Fruit fly (Drosophila melanogaster) whole organism, embryonic: Measurements from ENCODE around the gene CG2006.

Experiments used
- Awh ChIP-seq: fragments of 200-800 bp; sonication (Bioruptor generic); IDR thresholded peaks from 2 replicates; pipeline ENCODE4, ENCODE4 v1.3.6; 2022; ENCODE audit warnings: missing biosample characterization, missing genetic modification characterization
- CG10366 ChIP-seq: fragments of 200-800 bp; sonication (Bioruptor generic); IDR thresholded peaks from 2 replicates; pipeline ENCODE4 v1.3.6; 2022; ENCODE audit warnings: missing biosample characterization, missing genetic modification characterization
- CG10959 ChIP-seq: fragments of 200-800 bp; sonication (Bioruptor generic); IDR thresholded peaks from 2 replicates; pipeline ENCODE4 v1.3.6; 2022; ENCODE audit warnings: missing biosample characterization, missing genetic modification characterization
- CG11456 ChIP-seq: fragments of 200-800 bp; sonication (Bioruptor generic); IDR thresholded peaks from 3 replicates; pipeline ENCODE4 v1.3.6; 2022; ENCODE audit warnings: missing biosample characterization, missing genetic modification characterization
- CG11504 ChIP-seq: fragments of 200-800 bp; sonication (Bioruptor generic); optimal IDR thresholded peaks from 3 replicates; lab custom pipeline; 2019; ENCODE audit warnings: missing biosample characterization, mild to moderate bottlenecking, missing genetic modification characterization, moderate library complexity
- CG12219 ChIP-seq: fragments of 200-800 bp; sonication (Bioruptor generic); optimal IDR thresholded peaks from 3 replicates; lab custom pipeline; 2018; ENCODE audit warnings: missing biosample characterization, mild to moderate bottlenecking, missing genetic modification characterization
- CG13894 ChIP-seq: fragments of 200-800 bp; sonication (Bioruptor generic); optimal IDR thresholded peaks from 3 replicates; lab custom pipeline; 2018; ENCODE audit warnings: missing biosample characterization, mild to moderate bottlenecking, missing genetic modification characterization, moderate library complexity
- CG14441 ChIP-seq: fragments of 200-800 bp; sonication (Bioruptor generic); IDR thresholded peaks from 2 replicates; pipeline ENCODE4 v1.3.6; 2022; ENCODE audit warnings: missing biosample characterization, missing genetic modification characterization
- CG14860 ChIP-seq: fragments of 200-800 bp; sonication (Bioruptor generic); IDR thresholded peaks from 3 replicates; pipeline ENCODE4 v1.3.6; 2022; ENCODE audit warnings: missing biosample characterization, missing genetic modification characterization; ENCODE audit not compliant: partially characterized antibody
- CG17361 ChIP-seq: fragments of 200-800 bp; sonication (Bioruptor generic); IDR thresholded peaks from 3 replicates; pipeline ENCODE4 v1.3.6; 2022; ENCODE audit warnings: missing biosample characterization, missing genetic modification characterization
- CG17829 ChIP-seq: fragments of 200-800 bp; optimal IDR thresholded peaks from 2 replicates; lab custom pipeline; 2019; ENCODE audit warnings: missing biosample characterization, mild to moderate bottlenecking, missing genetic modification characterization, moderate library complexity
- CG1792 ChIP-seq: fragments of 200-800 bp; sonication (Bioruptor generic); optimal IDR thresholded peaks from 2 replicates; lab custom pipeline; 2016; ENCODE audit warnings: missing biosample characterization, missing genetic modification characterization
- CG18262 ChIP-seq: fragments of 200-800 bp; optimal IDR thresholded peaks from 3 replicates; lab custom pipeline; 2019; ENCODE audit warnings: missing biosample characterization, mild to moderate bottlenecking, missing genetic modification characterization, moderate library complexity
- CG18599 ChIP-seq: fragments of 200-800 bp; sonication (Bioruptor generic); optimal IDR thresholded peaks from 3 replicates; lab custom pipeline; 2017; ENCODE audit warnings: missing biosample characterization, missing genetic modification characterization, mild to moderate bottlenecking, moderate library complexity, missing genetic modification reagents
- CG3407 ChIP-seq: fragments of 200-800 bp; sonication (Bioruptor generic); optimal IDR thresholded peaks from 2 replicates; lab custom pipeline; 2018; ENCODE audit warnings: missing biosample characterization, mild to moderate bottlenecking, missing genetic modification characterization
- CG4424 ChIP-seq: fragments of 200-800 bp; sonication (Bioruptor generic); optimal IDR thresholded peaks from 3 replicates; lab custom pipeline; 2016; ENCODE audit warnings: missing biosample characterization, missing genetic modification characterization
- CG7839 ChIP-seq: fragments of 200-800 bp; sonication (Bioruptor generic); optimal IDR thresholded peaks from 3 replicates; lab custom pipeline; 2018; ENCODE audit warnings: missing biosample characterization, mild to moderate bottlenecking, missing genetic modification characterization, moderate library complexity
- CG7928 ChIP-seq: fragments of 200-800 bp; sonication (Bioruptor generic); optimal IDR thresholded peaks from 2 replicates; lab custom pipeline; 2017; ENCODE audit warnings: missing biosample characterization, mild to moderate bottlenecking, missing genetic modification characterization
- CG8944 ChIP-seq: fragments of 200-800 bp; sonication (Bioruptor generic); optimal IDR thresholded peaks from 3 replicates; lab custom pipeline; 2016; ENCODE audit warnings: missing biosample characterization, missing genetic modification characterization
- Dad ChIP-seq: fragments of 200-800 bp; sonication (Bioruptor generic); optimal IDR thresholded peaks from 3 replicates; lab custom pipeline; 2016; ENCODE audit warnings: missing biosample characterization, missing genetic modification characterization
- Fer2 ChIP-seq: fragments of 200-800 bp; sonication (Bioruptor generic); optimal IDR thresholded peaks from 2 replicates; lab custom pipeline; 2018; ENCODE audit warnings: missing biosample characterization, mild to moderate bottlenecking, missing genetic modification characterization, moderate library complexity
- Lpt ChIP-seq: fragments of >200 bp; optimal IDR thresholded peaks from 2 replicates; lab custom pipeline; 2018; ENCODE audit warnings: missing biosample characterization, missing genetic modification characterization
- Rfx ChIP-seq: fragments of 200-800 bp; sonication (Bioruptor generic); IDR thresholded peaks from 2 replicates; pipeline ENCODE4 v1.3.6; 2022; ENCODE audit warnings: missing biosample characterization, missing genetic modification characterization
- Rx ChIP-seq: fragments of 200-800 bp; sonication (Bioruptor generic); IDR thresholded peaks from 2 replicates; pipeline ENCODE4 v1.3.6; 2022; ENCODE audit warnings: missing biosample characterization, missing genetic modification characterization
- Scr ChIP-seq: fragments of 200-800 bp; sonication (Bioruptor generic); IDR thresholded peaks from 2 replicates; pipeline ENCODE4 v1.3.6; 2022; ENCODE audit warnings: missing biosample characterization, missing genetic modification characterization; ENCODE audit not compliant: partially characterized antibody
- Tbp ChIP-seq: fragments of >200 bp; optimal IDR thresholded peaks from 2 replicates; lab custom pipeline; 2018; ENCODE audit warnings: missing biosample characterization, missing genetic modification characterization
- Usf ChIP-seq: fragments of 200-800 bp; sonication (Bioruptor generic); optimal IDR thresholded peaks from 2 replicates; lab custom pipeline; 2017; ENCODE audit warnings: missing genotype, missing biosample characterization, missing genetic modification characterization
- Xrp1 ChIP-seq: fragments of 200-800 bp; sonication (Bioruptor generic); IDR thresholded peaks from 2 replicates; pipeline ENCODE4 v1.3.6; 2022; ENCODE audit warnings: missing biosample characterization, missing genetic modification characterization
- al ChIP-seq: fragments of 200-800 bp; sonication (Bioruptor generic); IDR thresholded peaks from 2 replicates; pipeline ENCODE4 v1.3.6; 2022; ENCODE audit warnings: missing biosample characterization, missing genetic modification characterization
- bbx ChIP-seq: fragments of 200-800 bp; sonication (Bioruptor generic); IDR thresholded peaks from 2 replicates; pipeline ENCODE4 v1.3.6; 2022; ENCODE audit warnings: missing biosample characterization, missing genetic modification characterization; ENCODE audit not compliant: partially characterized antibody
- bowl ChIP-seq: fragments of 200-800 bp; sonication (Bioruptor generic); IDR thresholded peaks from 2 replicates; pipeline ENCODE4 v1.3.6; 2022; ENCODE audit warnings: missing biosample characterization, missing genetic modification characterization
- bsh ChIP-seq, 2 experiments: fragments of 200-800 bp; sonication (Bioruptor generic); optimal IDR thresholded peaks; 2 replicates each; lab custom pipeline; 2017 to 2018; ENCODE audit warnings: mild to moderate bottlenecking in 2 of 2, missing biosample characterization in 2 of 2, missing genetic modification characterization in 2 of 2, moderate library complexity in 1 of 2
- cato ChIP-seq: fragments of 200-800 bp; sonication (Bioruptor generic); optimal IDR thresholded peaks from 2 replicates; lab custom pipeline; 2016; ENCODE audit warnings: missing biosample characterization, missing genetic modification characterization, borderline replicate concordance
- chif ChIP-seq, 2 experiments: fragments of 200-800 bp; sonication (Bioruptor generic); optimal IDR thresholded peaks; 3 replicates each; lab custom pipeline; 2016; ENCODE audit warnings: missing biosample characterization in 2 of 2, missing genetic modification characterization in 2 of 2
- chinmo ChIP-seq: fragments of 200-800 bp; sonication (Bioruptor generic); IDR thresholded peaks from 4 replicates; pipeline ENCODE4 v1.3.6; 2022; ENCODE audit warnings: missing biosample characterization, missing genetic modification characterization; ENCODE audit not compliant: partially characterized antibody
- dmrt99B ChIP-seq: fragments of 200-800 bp; sonication (Bioruptor generic); optimal IDR thresholded peaks from 2 replicates; lab custom pipeline; 2018; ENCODE audit warnings: missing biosample characterization, mild to moderate bottlenecking, missing genetic modification characterization, moderate library complexity
- ewg ChIP-seq: fragments of 200-800 bp; sonication (Bioruptor generic); optimal IDR thresholded peaks from 3 replicates; lab custom pipeline; 2017; ENCODE audit warnings: mild to moderate bottlenecking, missing biosample characterization, missing genetic modification reagents, missing genetic modification characterization
- hkb ChIP-seq, 2 experiments: fragments of 200-800 bp in 1 of 2; fragments of >200 bp in 1 of 2; sonication (Bioruptor generic) in 1 of 2; IDR thresholded peaks in 1 of 2; optimal IDR thresholded peaks in 1 of 2; 2 replicates each; pipeline versions ENCODE4 v1.3.6 to Lab custom; 2017 to 2022; ENCODE audit warnings: missing biosample characterization in 1 of 2, missing genetic modification characterization in 1 of 2
- hth ChIP-seq: fragments of >200 bp; optimal IDR thresholded peaks from 2 replicates; lab custom pipeline; 2017; ENCODE audit warnings: inconsistent platforms
- kay ChIP-seq: fragments of 200-800 bp; sonication (Bioruptor generic); optimal IDR thresholded peaks from 2 replicates; lab custom pipeline; 2016; ENCODE audit warnings: missing biosample characterization, missing genetic modification characterization
- luna ChIP-seq: fragments of 200-800 bp; sonication (Bioruptor generic); optimal IDR thresholded peaks from 2 replicates; lab custom pipeline; 2016; ENCODE audit warnings: missing biosample characterization, missing genetic modification characterization
- otp ChIP-seq: fragments of 200-800 bp; sonication (Bioruptor generic); IDR thresholded peaks from 3 replicates; pipeline ENCODE4, ENCODE4 v1.3.6; 2022; ENCODE audit warnings: missing biosample characterization, missing genetic modification characterization
- p53 ChIP-seq: fragments of 200-800 bp; sonication (Bioruptor generic); optimal IDR thresholded peaks from 2 replicates; lab custom pipeline; 2016; ENCODE audit warnings: missing biosample characterization, missing genetic modification characterization
- pnt ChIP-seq: fragments of 200-800 bp; sonication (Bioruptor generic); optimal IDR thresholded peaks from 3 replicates; lab custom pipeline; 2016; ENCODE audit warnings: missing biosample characterization, missing genetic modification characterization
- prd ChIP-seq, 3 experiments: fragments of >200 bp in 2 of 3; fragments of 200-800 bp in 1 of 3; sonication (Bioruptor generic) in 1 of 3; optimal IDR thresholded peaks in 2 of 3; IDR thresholded peaks in 1 of 3; 2 replicates in 2 of 3; 3 replicates in 1 of 3; pipeline versions ENCODE4 v1.3.6 to Lab custom; 2017 to 2022; ENCODE audit warnings: missing biosample characterization in 1 of 3, missing genetic modification characterization in 1 of 3
- pros ChIP-seq: fragments of 200-800 bp; sonication (Bioruptor generic); optimal IDR thresholded peaks from 3 replicates; lab custom pipeline; 2019; ENCODE audit warnings: missing biosample characterization, mild to moderate bottlenecking, missing genetic modification characterization, moderate library complexity
- row ChIP-seq: fragments of 200-800 bp; sonication (Bioruptor generic); IDR thresholded peaks from 3 replicates; pipeline ENCODE4 v1.3.6; 2022; ENCODE audit warnings: missing biosample characterization, missing genetic modification characterization
- slou ChIP-seq: fragments of 200-800 bp; sonication (Bioruptor generic); optimal IDR thresholded peaks from 3 replicates; lab custom pipeline; 2016; ENCODE audit warnings: missing biosample characterization, missing genetic modification characterization
- twi ChIP-seq: fragments of 200-800 bp; optimal IDR thresholded peaks from 2 replicates; lab custom pipeline; 2019; ENCODE audit warnings: missing biosample characterization, mild to moderate bottlenecking, missing genetic modification characterization, moderate library complexity
- tx ChIP-seq: fragments of 200-800 bp; sonication (Bioruptor generic); optimal IDR thresholded peaks from 2 replicates; lab custom pipeline; 2016; ENCODE audit warnings: missing biosample characterization, missing genetic modification characterization

The CG2006 gene

DNA sequence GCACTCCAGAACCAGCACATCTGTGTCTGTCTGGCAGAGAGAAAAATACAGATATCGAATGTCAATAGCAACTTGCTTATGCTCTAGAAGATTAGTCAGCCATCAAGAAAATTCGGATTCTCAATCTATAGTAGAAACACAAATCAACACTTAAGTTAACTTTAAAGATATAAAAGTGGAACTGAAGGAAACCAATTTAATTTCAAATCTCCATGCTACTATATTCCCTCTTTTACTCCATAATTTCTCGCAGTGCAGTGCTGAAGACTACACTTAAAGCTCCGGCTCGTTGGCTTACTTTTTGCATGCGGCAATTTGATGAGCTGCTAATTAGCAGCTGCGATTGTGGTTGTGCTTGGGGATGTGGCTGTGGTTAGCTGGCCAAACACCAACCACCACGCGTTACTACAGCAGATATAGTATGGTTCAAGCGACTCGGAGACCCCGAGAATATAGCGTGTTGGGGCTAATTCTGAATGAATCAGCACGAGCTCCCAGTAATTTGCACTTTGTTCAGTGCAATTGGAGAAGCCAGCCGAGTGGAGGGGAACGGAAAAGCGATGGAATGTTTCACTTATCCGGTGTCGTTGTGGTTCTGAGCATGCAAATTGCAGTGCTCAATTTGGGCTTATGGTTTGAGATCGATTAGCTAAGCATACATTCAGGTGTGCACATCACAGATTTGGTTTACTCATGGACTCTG, 28.9 kb upstream of the CG2006 start (continued):
- TF ChIP-seq CG10959 (GFP tag; lab: Robert Waterston, UW) = no peak
- peak; percentile 3 for TF ChIP-seq CG7839 (tag; lab: Kevin White, UChicago)
- no peak for TF ChIP-seq CG14860 (GFP tag; lab: Robert Waterston, UW)
- TF ChIP-seq slou (GFP tag; lab: Kevin White, UChicago) = no peak
- peak; percentile 24 for TF ChIP-seq CG17829
- TF ChIP-seq chinmo = no peak
- TF ChIP-seq CG4424 (GFP tag; lab: Kevin White, UChicago) = no peak
- TF ChIP-seq prd (optimal IDR thresholded peaks at IDR 0.05; lab: Kevin White, UChicago) = no peak
- TF ChIP-seq prd (GFP tag; IDR thresholded peaks at IDR 0.05; lab: Robert Waterston, UW) = peak; percentile 21; the same call in 1 of the 3 replicates
- TF ChIP-seq p53 (GFP tag; lab: Kevin White, UChicago) = no peak
- no peak for TF ChIP-seq Lpt (GFP tag; lab: Kevin White, UChicago)
- peak; percentile 25; the same call in 1 of the 2 replicates for TF ChIP-seq Xrp1 (GFP tag; lab: Robert Waterston, UW)
- TF ChIP-seq Scr = no peak
- TF ChIP-seq Awh (GFP tag; lab: Robert Waterston, UW) = no peak
- TF ChIP-seq otp (GFP tag; lab: Robert Waterston, UW) = no peak
- peak; percentile 56; the same call in 2 of the 3 replicates for TF ChIP-seq CG17361 (GFP tag; lab: Robert Waterston, UW)
- no peak for TF ChIP-seq tx (GFP tag; lab: Kevin White, UChicago)
- peak; percentile 9 for TF ChIP-seq CG11504 (tag; lab: Kevin White, UChicago)
- TF ChIP-seq chif (GFP tag; optimal IDR thresholded peaks at IDR 0.05; lab: Kevin White, UChicago) = no peak
- TF ChIP-seq ewg (GFP tag; lab: Kevin White, UChicago) = no peak
- TF ChIP-seq dmrt99B = peak; percentile 15
- peak; percentile 86 for TF ChIP-seq twi (tag; lab: Kevin White, UChicago)
- no peak for TF ChIP-seq pros (GFP tag; lab: Kevin White, UChicago)
- no peak for TF ChIP-seq CG11456 (GFP tag; lab: Robert Waterston, UW)
- TF ChIP-seq Rx (GFP tag; lab: Robert Waterston, UW) = no peak
- no peak for TF ChIP-seq kay (GFP tag; lab: Kevin White, UChicago)
- no peak for TF ChIP-seq bsh (GFP tag; optimal IDR thresholded peaks at IDR 0.05; lab: Kevin White, UChicago)
- TF ChIP-seq row (GFP tag; lab: Robert Waterston, UW) = 0 out of 3 replicates have a peak, but pooled peaks have one; percentile 10
- no peak for TF ChIP-seq pnt (GFP tag; lab: Kevin White, UChicago)
- TF ChIP-seq Tbp (GFP tag; lab: Kevin White, UChicago) = no peak
- TF ChIP-seq CG12219 = no peak
- no peak for TF ChIP-seq bbx (GFP tag; lab: Robert Waterston, UW)
- TF ChIP-seq bowl (GFP tag; lab: Robert Waterston, UW) = no peak
- TF ChIP-seq CG18262 (tag; lab: Kevin White, UChicago) = peak; percentile 51
- TF ChIP-seq CG1792 (GFP tag; lab: Kevin White, UChicago) = no peak

DNA sequence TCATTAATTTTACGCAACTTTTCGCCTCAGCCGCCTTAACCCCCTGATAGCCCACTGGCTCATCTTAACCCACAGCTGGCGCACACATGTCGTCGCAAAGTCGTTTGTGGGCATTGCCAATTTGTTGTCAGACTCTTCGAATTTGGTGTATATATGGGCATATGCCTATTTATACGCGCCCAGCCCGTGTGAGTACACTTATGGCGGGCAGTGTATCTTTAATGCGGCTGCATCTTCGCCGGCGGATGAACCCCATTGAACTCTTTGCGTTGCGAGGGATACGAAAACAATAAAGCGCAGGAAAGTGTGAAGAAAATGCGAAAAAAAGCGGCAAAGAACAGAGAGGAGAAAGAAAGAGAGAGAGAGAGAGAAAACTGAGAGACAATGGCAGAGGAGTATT, 28.2 kb upstream of the CG2006 start:
- no peak for TF ChIP-seq CG7928 (GFP tag; lab: Kevin White, UChicago)
- no peak for TF ChIP-seq CG13894 (tag; lab: Kevin White, UChicago)
- TF ChIP-seq luna = no peak
- no peak for TF ChIP-seq CG8944 (GFP tag; lab: Kevin White, UChicago)
- no peak for TF ChIP-seq CG10366 (GFP tag; lab: Robert Waterston, UW)
- TF ChIP-seq al = no peak
- no peak for TF ChIP-seq Dad (GFP tag; lab: Kevin White, UChicago)
- TF ChIP-seq CG3407 = no peak
- TF ChIP-seq CG14441 (GFP tag; lab: Robert Waterston, UW) = no peak
- TF ChIP-seq Fer2 = no peak
- TF ChIP-seq row (GFP tag; lab: Robert Waterston, UW) = peak; percentile 21; the same call in 2 of the 3 replicates
- TF ChIP-seq Usf (GFP tag; lab: Kevin White, UChicago) = no peak
- no peak for TF ChIP-seq cato (GFP tag; lab: Kevin White, UChicago)
- peak; percentile 23; the same call in 1 of the 2 replicates for TF ChIP-seq Rfx (GFP tag; lab: Robert Waterston, UW)
- no peak for TF ChIP-seq hkb (optimal IDR thresholded peaks at IDR 0.05; lab: Kevin White, UChicago)
- no peak for TF ChIP-seq hkb (GFP tag; IDR thresholded peaks at IDR 0.05; lab: Robert Waterston, UW)
- no peak for TF ChIP-seq CG18599 (GFP tag; lab: Kevin White, UChicago)
- TF ChIP-seq hth (lab: Kevin White, UChicago) = no peak
